Worm (Caenorhabditis elegans) whole organism, L2 larva: ENCODE results near the gene W02A2.9.

Experiments used
- C34F6.9 ChIP-seq: fragments of 150-350 bp; optimal IDR thresholded peaks from 2 replicates; lab custom pipeline; 2014; ENCODE audit warnings: missing biosample characterization, missing genetic modification characterization
- Y55F3AM.14 ChIP-seq: fragments of 200-800 bp; sonication (Bioruptor generic); optimal IDR thresholded peaks from 2 replicates; lab custom pipeline; 2018; ENCODE audit warnings: mild to moderate bottlenecking, missing genetic modification characterization, missing compliant biosample characterization
- aly-2 ChIP-seq: fragments of 150-350 bp; optimal IDR thresholded peaks from 2 replicates; lab custom pipeline; 2014; ENCODE audit warnings: missing biosample characterization, missing genetic modification characterization
- ama-1 ChIP-seq: fragments of 150-350 bp; optimal IDR thresholded peaks from 2 replicates; lab custom pipeline; 2018; ENCODE audit warnings: inconsistent platforms
- blmp-1 ChIP-seq: sonication (generic microtip); optimal IDR thresholded peaks from 2 replicates; lab custom pipeline; 2017; ENCODE audit warnings: missing genetic modification characterization, mild to moderate bottlenecking, missing compliant biosample characterization, antibody characterized with exemption, moderate library complexity; ENCODE audit not compliant: insufficient read depth
- ceh-82 ChIP-seq: fragments of 150-350 bp; optimal IDR thresholded peaks from 2 replicates; lab custom pipeline; 2014; ENCODE audit warnings: missing biosample characterization, missing genetic modification characterization
- dmd-4 ChIP-seq: sonication (generic microtip); optimal IDR thresholded peaks from 2 replicates; lab custom pipeline; 2017; ENCODE audit warnings: missing biosample characterization, missing genetic modification characterization
- egl-27 ChIP-seq: sonication (generic microtip); optimal IDR thresholded peaks from 3 replicates; lab custom pipeline; 2017; ENCODE audit warnings: missing biosample characterization, missing genetic modification reagents, missing genetic modification characterization
- elt-1 ChIP-seq: fragments of 150-350 bp; optimal IDR thresholded peaks from 2 replicates; lab custom pipeline; 2014; ENCODE audit warnings: missing biosample characterization, missing genetic modification characterization
- elt-3 ChIP-seq: sonication (generic microtip); optimal IDR thresholded peaks from 2 replicates; lab custom pipeline; 2017; ENCODE audit warnings: missing biosample characterization, missing genetic modification characterization
- fos-1 ChIP-seq: fragments of 150-350 bp; optimal IDR thresholded peaks from 2 replicates; lab custom pipeline; 2014; ENCODE audit warnings: missing biosample characterization, missing genetic modification characterization
- gmeb-1 ChIP-seq: fragments of 150-350 bp; optimal IDR thresholded peaks from 2 replicates; lab custom pipeline; 2014; ENCODE audit warnings: missing biosample characterization, missing genetic modification characterization
- lin-39 ChIP-seq: fragments of 150-350 bp; optimal IDR thresholded peaks from 2 replicates; lab custom pipeline; 2014; ENCODE audit warnings: missing biosample characterization, missing genetic modification reagents, missing genetic modification characterization
- lsy-2 ChIP-seq, 2 experiments: fragments of 150-350 bp in 1 of 2; sonication (generic microtip) in 1 of 2; optimal IDR thresholded peaks; 2 replicates each; lab custom pipeline; 2014 to 2017; ENCODE audit warnings: missing biosample characterization in 2 of 2, missing genetic modification characterization in 2 of 2
- mab-5 ChIP-seq: fragments of 150-350 bp; optimal IDR thresholded peaks from 2 replicates; lab custom pipeline; 2014; ENCODE audit warnings: missing biosample characterization, missing genetic modification characterization
- mbf-1 ChIP-seq: sonication (generic microtip); optimal IDR thresholded peaks from 2 replicates; lab custom pipeline; 2017; ENCODE audit warnings: missing biosample characterization, missing genetic modification characterization
- nhr-11 ChIP-seq: fragments of 150-350 bp; optimal IDR thresholded peaks from 2 replicates; lab custom pipeline; 2014; ENCODE audit warnings: missing biosample characterization, missing genetic modification characterization
- nhr-12 ChIP-seq: fragments of 150-350 bp; optimal IDR thresholded peaks from 2 replicates; lab custom pipeline; 2014; ENCODE audit warnings: missing biosample characterization, missing genetic modification characterization
- nhr-129 ChIP-seq: fragments of 150-350 bp; optimal IDR thresholded peaks from 2 replicates; lab custom pipeline; 2014; ENCODE audit warnings: missing biosample characterization, missing genetic modification characterization
- nhr-21 ChIP-seq: fragments of 150-350 bp; optimal IDR thresholded peaks from 2 replicates; lab custom pipeline; 2014; ENCODE audit warnings: missing biosample characterization, missing genetic modification characterization
- nhr-23 ChIP-seq: fragments of 150-350 bp; optimal IDR thresholded peaks from 2 replicates; lab custom pipeline; 2014; ENCODE audit warnings: missing biosample characterization, missing genetic modification reagents, missing genetic modification characterization
- nhr-25 ChIP-seq: fragments of 150-350 bp; sonication (generic microtip); optimal IDR thresholded peaks from 3 replicates; lab custom pipeline; 2014; ENCODE audit warnings: missing biosample characterization, missing genetic modification characterization
- nhr-77 ChIP-seq: fragments of 150-350 bp; optimal IDR thresholded peaks from 2 replicates; lab custom pipeline; 2014; ENCODE audit warnings: missing biosample characterization, missing genetic modification characterization
- sem-4 ChIP-seq: fragments of 150-350 bp; optimal IDR thresholded peaks from 2 replicates; lab custom pipeline; 2014; ENCODE audit warnings: missing biosample characterization, missing genetic modification reagents, missing genetic modification characterization
- skn-1 ChIP-seq: sonication (generic microtip); optimal IDR thresholded peaks from 2 replicates; lab custom pipeline; 2017; ENCODE audit warnings: missing biosample characterization, missing genetic modification characterization
- sma-3 ChIP-seq: sonication (generic microtip); optimal IDR thresholded peaks from 2 replicates; lab custom pipeline; 2016; ENCODE audit warnings: missing genetic modification reagents, missing genetic modification characterization, missing compliant biosample characterization
- snpc-4 ChIP-seq: fragments of 150-350 bp; optimal IDR thresholded peaks from 2 replicates; lab custom pipeline; 2014; ENCODE audit warnings: missing biosample characterization, missing genetic modification characterization
- unc-39 ChIP-seq: fragments of 150-350 bp; optimal IDR thresholded peaks from 2 replicates; lab custom pipeline; 2014; ENCODE audit warnings: missing biosample characterization, missing genetic modification characterization
- unc-55 ChIP-seq: fragments of 150-350 bp; sonication (generic microtip); optimal IDR thresholded peaks from 3 replicates; lab custom pipeline; 2014; ENCODE audit warnings: missing biosample characterization, missing genetic modification reagents, missing genetic modification characterization
- unc-62 ChIP-seq: fragments of 150-350 bp; optimal IDR thresholded peaks from 2 replicates; lab custom pipeline; 2014; ENCODE audit warnings: missing biosample characterization, missing genetic modification reagents, missing genetic modification characterization
- zag-1 ChIP-seq: fragments of 150-350 bp; optimal IDR thresholded peaks from 2 replicates; lab custom pipeline; 2014; ENCODE audit warnings: missing biosample characterization, missing genetic modification characterization
- ztf-11 ChIP-seq: sonication (generic microtip); optimal IDR thresholded peaks from 2 replicates; lab custom pipeline; 2017; ENCODE audit warnings: missing biosample characterization, missing genetic modification characterization

W02A2.9 gene

ce11 chrIV:13364869-13365268 lies 17.4 kb downstream of the W02A2.9 start, which contains the start of gene srsx-25:
Gene srsx-25 (plus strand): TSS chrIV:13365169.
- no peak for TF ChIP-seq sma-3 (GFP tag; lab: Kevin White, UChicago)
- no peak for TF ChIP-seq skn-1 (tag; lab: Kevin White, UChicago)

ce11 chrIV:13369120-13369842 lies 21.8 kb downstream of the W02A2.9 start, which contains the start of gene agt-1:
Gene agt-1 (minus strand): TSS chrIV:13369412.
- TF ChIP-seq mab-5 (no peak), blmp-1 (tag; lab: Kevin White, UChicago) (no peak), nhr-12 (tag; lab: Kevin White, UChicago) (no peak), lin-39 (tag; lab: Kevin White, UChicago) (no peak), ama-1 (lab: Kevin White, UChicago) (no peak)
- TF ChIP-seq, all 48 proteins: peak for 0

- TF ChIP-seq nhr-129 (tag; lab: Kevin White, UChicago) (peak; percentile 61), C34F6.9 (tag; lab: Kevin White, UChicago) (peak; percentile 40), lsy-2 (tag; optimal IDR thresholded peaks at IDR 0.05; lab: Kevin White, UChicago) (peak in 1 of 2 experiments; percentile 80), blmp-1 (tag; lab: Kevin White, UChicago) (no peak), unc-55 (GFP tag; lab: Kevin White, UChicago) (peak; percentile 55), elt-1 (tag; lab: Kevin White, UChicago) (no peak)
Observed at ce11 chrIV:13370235-13370739, 22.8 kb downstream of the W02A2.9 start, which contains the start of the genes rla-2, popl-7 and Y62E10A.24. Gene rla-2 (minus strand): TSS chrIV:13370285. Gene popl-7 (plus strand): TSS chrIV:13370689. Gene Y62E10A.24 (plus strand): TSS chrIV:13370710.

- no peak for TF ChIP-seq unc-39 (tag; lab: Kevin White, UChicago)
- TF ChIP-seq egl-27 (tag; lab: Kevin White, UChicago), result no peak
- TF ChIP-seq unc-62 (GFP tag; lab: Kevin White, UChicago), result no peak
Observed at ce11 chrIV:13371699-13372098, 24.2 kb downstream of the W02A2.9 start, which contains the start of gene Y62E10A.6. Gene Y62E10A.6 (plus strand): TSS chrIV:13371999.

- TF ChIP-seq zag-1 (tag; lab: Kevin White, UChicago) (no peak), Y55F3AM.14 (no peak), blmp-1 (tag; lab: Kevin White, UChicago) (no peak), unc-62 (GFP tag; lab: Kevin White, UChicago) (no peak), sma-3 (GFP tag; lab: Kevin White, UChicago) (no peak), nhr-11 (no peak), sem-4 (tag; lab: Kevin White, UChicago) (no peak), fos-1 (no peak), nhr-25 (no peak), unc-39 (tag; lab: Kevin White, UChicago) (no peak)
Observed at ce11 chrIV:13374918-13375317, 27.5 kb downstream of the W02A2.9 start.

- TF ChIP-seq nhr-21, result no peak
- TF ChIP-seq ceh-82, result no peak
- TF ChIP-seq elt-3 (tag; lab: Kevin White, UChicago), result no peak
- TF ChIP-seq Y55F3AM.14, result no peak
- no peak for TF ChIP-seq nhr-77 (tag; lab: Kevin White, UChicago)
- TF ChIP-seq nhr-23 (tag; lab: Kevin White, UChicago), result no peak
Observed at ce11 chrIV:13377716-13378115, 30.3 kb downstream of the W02A2.9 start, which contains the start of gene mau-8. Gene mau-8 (plus strand): TSS chrIV:13378016.

ce11 chrIV:13380506-13380905 lies 33.0 kb downstream of the W02A2.9 start:
- TF ChIP-seq ztf-11, result no peak
- TF ChIP-seq nhr-129 (tag; lab: Kevin White, UChicago), result no peak
- TF ChIP-seq dmd-4 (tag; lab: Kevin White, UChicago), result no peak
- no peak for TF ChIP-seq elt-3 (tag; lab: Kevin White, UChicago)
- no peak for TF ChIP-seq aly-2 (tag; lab: Kevin White, UChicago)
- TF ChIP-seq gmeb-1 (tag; lab: Kevin White, UChicago), result no peak
- no peak for TF ChIP-seq snpc-4 (tag; lab: Kevin White, UChicago)
- TF ChIP-seq unc-62 (GFP tag; lab: Kevin White, UChicago), result no peak
- no peak for TF ChIP-seq mbf-1
